Worm (Caenorhabditis elegans): ENCODE measurements around the gene B0024.4.

ce11 chrV:10294549-10294948 is 2.6 kb upstream of the B0024.4 start, which contains the start of gene col-150:
- TF ChIP-seq unc-62 (GFP tag; optimal IDR thresholded peaks at IDR 0.05), result no peak
- TF ChIP-seq nhr-237 (tag; optimal IDR thresholded peaks at IDR 0.05), result no peak
- TF ChIP-seq lsy-2 (tag; optimal IDR thresholded peaks at IDR 0.05), result no peak
- TF ChIP-seq pha-4 (tag; optimal IDR thresholded peaks at IDR 0.05), result no peak
- TF ChIP-seq mls-2 (tag; optimal IDR thresholded peaks at IDR 0.05), result no peak
- TF ChIP-seq ztf-11 (tag; optimal IDR thresholded peaks at IDR 0.05), result no peak
- no peak for TF ChIP-seq nhr-12 (tag; optimal IDR thresholded peaks at IDR 0.05)

All from whole organism, mixed stage, embryonic.